Worm (Caenorhabditis elegans) whole organism, early embryonic: ENCODE measurements around the gene gem-4.

Source experiments
- ama-1 ChIP-seq: fragments of 150-350 bp; optimal IDR thresholded peaks from 2 replicates; lab custom pipeline; 2014
- ceh-13 ChIP-seq: fragments of 200-800 bp; sonication (Bioruptor generic); optimal IDR thresholded peaks from 2 replicates; lab custom pipeline; 2018; ENCODE audit warnings: mild to moderate bottlenecking, missing genetic modification characterization, missing compliant biosample characterization
- ceh-36 ChIP-seq: sonication (generic microtip); optimal IDR thresholded peaks from 2 replicates; lab custom pipeline; 2016; ENCODE audit warnings: missing genetic modification characterization, inconsistent platforms, missing compliant biosample characterization
- flt-1 ChIP-seq: fragments of 200-800 bp; sonication (Bioruptor generic); IDR thresholded peaks from 2 replicates; pipeline ENCODE4 v1.3.6; 2022; ENCODE audit warnings: missing genetic modification characterization, missing compliant biosample characterization
- hmbx-1 ChIP-seq: sonication (generic microtip); optimal IDR thresholded peaks from 2 replicates; lab custom pipeline; 2016; ENCODE audit warnings: mild to moderate bottlenecking, missing genetic modification characterization, missing compliant biosample characterization
- hmg-4 ChIP-seq: fragments of 200-800 bp; sonication (Bioruptor generic); optimal IDR thresholded peaks from 2 replicates; lab custom pipeline; 2018; ENCODE audit warnings: mild to moderate bottlenecking, missing genetic modification characterization, missing compliant biosample characterization
- hnd-1 ChIP-seq: sonication (generic microtip); optimal IDR thresholded peaks from 2 replicates; lab custom pipeline; 2016; ENCODE audit warnings: missing genetic modification characterization, missing compliant biosample characterization
- scrt-1 ChIP-seq: fragments of 200-800 bp; sonication (Bioruptor generic); IDR thresholded peaks from 2 replicates; pipeline ENCODE4 v1.3.6; 2022; ENCODE audit warnings: missing genetic modification characterization, missing compliant biosample characterization
- sea-1 ChIP-seq: fragments of 200-800 bp; sonication (Bioruptor generic); conservative IDR thresholded peaks from 2 replicates; pipeline ENCODE4 v1.3.6; 2022; ENCODE audit warnings: missing genetic modification characterization, missing compliant biosample characterization

DNA sequence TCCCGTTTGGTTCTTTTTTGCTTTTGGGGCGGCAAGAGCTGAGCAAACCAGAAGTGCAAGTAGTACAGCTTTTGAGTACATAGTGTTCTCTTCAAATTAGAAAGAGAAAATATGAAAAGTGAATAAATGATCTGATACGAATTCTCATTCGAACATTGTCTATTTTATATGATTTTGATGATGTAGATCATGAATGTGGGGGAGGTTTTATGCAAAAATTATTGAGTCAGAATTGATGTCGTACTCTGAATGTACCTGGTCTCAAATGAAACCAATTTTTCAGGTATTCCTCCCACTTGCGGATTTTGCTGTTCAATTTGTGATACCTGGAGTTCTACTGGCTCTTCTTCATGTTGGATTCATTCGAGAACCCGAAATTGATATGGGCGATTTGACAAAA is 5.2 kb upstream of the gem-4 start, which contains the start of gene K01A6.4:
- TF ChIP-seq ama-1 (lab: Kevin White, UChicago) (no peak), hmbx-1 (tag; lab: Kevin White, UChicago) (no peak), hnd-1 (tag; lab: Kevin White, UChicago) (no peak), sea-1 (no peak), ceh-36 (tag; lab: Kevin White, UChicago) (no peak), hmg-4 (GFP tag; lab: Kevin White, UChicago) (no peak), scrt-1 (no peak), ceh-13 (GFP tag; lab: Kevin White, UChicago) (no peak), flt-1 (GFP tag; lab: Robert Waterston, UW) (no peak)
